Worm (Caenorhabditis elegans) whole organism, L2 larva: ENCODE measurements around the gene F13H6.5.

Experiments used
- skn-1 ChIP-seq: sonication (generic microtip); optimal IDR thresholded peaks from 2 replicates; lab custom pipeline; 2017; ENCODE audit warnings: missing biosample characterization, missing genetic modification characterization
- sma-3 ChIP-seq: sonication (generic microtip); optimal IDR thresholded peaks from 2 replicates; lab custom pipeline; 2016; ENCODE audit warnings: missing genetic modification reagents, missing genetic modification characterization, missing compliant biosample characterization

ce11 chrV:6326980-6327379 is 47.8 kb downstream of the F13H6.5 start, which contains the start of gene fbxa-202:
- no peak for TF ChIP-seq skn-1 (tag; lab: Kevin White, UChicago)
- no peak for TF ChIP-seq sma-3 (GFP tag; lab: Kevin White, UChicago)
